Worm (Caenorhabditis elegans): Measurements from ENCODE around the gene vab-1.

- TF ChIP-seq nhr-28 (tag; optimal IDR thresholded peaks at IDR 0.05), result no peak
- TF ChIP-seq nhr-11 (tag; optimal IDR thresholded peaks at IDR 0.05), result no peak
- no peak for TF ChIP-seq lin-39 (tag; optimal IDR thresholded peaks at IDR 0.05)
- no peak for TF ChIP-seq egl-27 (tag; optimal IDR thresholded peaks at IDR 0.05)
- no peak for TF ChIP-seq nhr-6 (tag; optimal IDR thresholded peaks at IDR 0.05)
- TF ChIP-seq nhr-76 (tag; optimal IDR thresholded peaks at IDR 0.05), result no peak
- TF ChIP-seq zip-2 (tag; optimal IDR thresholded peaks at IDR 0.05), result no peak
- TF ChIP-seq jun-1 (tag; optimal IDR thresholded peaks at IDR 0.05), result no peak
- no peak for TF ChIP-seq unc-130 (GFP tag; optimal IDR thresholded peaks at IDR 0.05)
- TF ChIP-seq snpc-4 (tag; optimal IDR thresholded peaks at IDR 0.05), result no peak
Measured at ce11 chrII:4590086-4590485, 18.3 kb downstream of the vab-1 start.

All from whole organism, L4 larva.